Worm (Caenorhabditis elegans) whole organism, mixed stage, embryonic: ENCODE results near the gene lmbr-1.

Experiments
- M03D4.4 ChIP-seq: sonication (generic microtip); optimal IDR thresholded peaks from 2 replicates; lab custom pipeline; 2017; ENCODE audit warnings: mild to moderate bottlenecking, missing genetic modification characterization, missing compliant biosample characterization
- bed-3 ChIP-seq: fragments of 200-800 bp; sonication (Bioruptor generic); optimal IDR thresholded peaks from 3 replicates; lab custom pipeline; 2018; ENCODE audit warnings: mild to moderate bottlenecking, missing genetic modification characterization, moderate library complexity, missing compliant biosample characterization
- ceh-83 ChIP-seq: fragments of 200-800 bp; sonication (Bioruptor generic); optimal IDR thresholded peaks from 2 replicates; lab custom pipeline; 2018; ENCODE audit warnings: mild to moderate bottlenecking, missing genetic modification characterization, missing compliant biosample characterization
- cnd-1 ChIP-seq: fragments of 200-800 bp; sonication (Bioruptor generic); optimal IDR thresholded peaks from 2 replicates; lab custom pipeline; 2018; ENCODE audit warnings: mild to moderate bottlenecking, missing genetic modification characterization, missing compliant biosample characterization
- elt-3 ChIP-seq: fragments of 150-350 bp; optimal IDR thresholded peaks from 2 replicates; lab custom pipeline; 2014; ENCODE audit warnings: missing biosample characterization, missing genetic modification characterization
- nhr-12 ChIP-seq: fragments of 150-350 bp; optimal IDR thresholded peaks from 2 replicates; lab custom pipeline; 2014; ENCODE audit warnings: missing biosample characterization, missing genetic modification characterization
- nhr-237 ChIP-seq: fragments of 150-350 bp; optimal IDR thresholded peaks from 2 replicates; lab custom pipeline; 2014; ENCODE audit warnings: missing biosample characterization, missing genetic modification characterization
- snpc-4 ChIP-seq: fragments of 150-350 bp; optimal IDR thresholded peaks from 2 replicates; lab custom pipeline; 2014; ENCODE audit warnings: missing biosample characterization, missing genetic modification characterization
- ztf-11 ChIP-seq: fragments of 150-350 bp; optimal IDR thresholded peaks from 2 replicates; lab custom pipeline; 2014; ENCODE audit warnings: missing biosample characterization, missing genetic modification characterization

Gene lmbr-1

ce11 chrIII:8417192-8417967 lies 45.3 kb downstream of the lmbr-1 start (continued):
- TF ChIP-seq ceh-83 (GFP tag; lab: Kevin White, UChicago) (peak; percentile 61), elt-3 (no peak), snpc-4 (tag; lab: Kevin White, UChicago) (no peak), M03D4.4 (tag; lab: Kevin White, UChicago) (peak; percentile 71)

ce11 chrIII:8417968-8418267 lies 45.9 kb downstream of the lmbr-1 start, which contains the start of gene sor-1:
sor-1 (plus strand) TSS chrIII:8418168.
- TF ChIP-seq nhr-237 (tag; lab: Kevin White, UChicago) (no peak), nhr-12 (no peak), bed-3 (GFP tag; lab: Kevin White, UChicago) (no peak), ztf-11 (tag; lab: Kevin White, UChicago) (no peak), snpc-4 (tag; lab: Kevin White, UChicago) (no peak), cnd-1 (tag; lab: Kevin White, UChicago) (no peak)
